Fruit fly (Drosophila melanogaster): Measurements from ENCODE around the gene RhoGAP71E.
A peak's percentile ranks its signal among the peaks of the same experiment; 100 is the strongest.

The RhoGAP71E gene

DNA sequence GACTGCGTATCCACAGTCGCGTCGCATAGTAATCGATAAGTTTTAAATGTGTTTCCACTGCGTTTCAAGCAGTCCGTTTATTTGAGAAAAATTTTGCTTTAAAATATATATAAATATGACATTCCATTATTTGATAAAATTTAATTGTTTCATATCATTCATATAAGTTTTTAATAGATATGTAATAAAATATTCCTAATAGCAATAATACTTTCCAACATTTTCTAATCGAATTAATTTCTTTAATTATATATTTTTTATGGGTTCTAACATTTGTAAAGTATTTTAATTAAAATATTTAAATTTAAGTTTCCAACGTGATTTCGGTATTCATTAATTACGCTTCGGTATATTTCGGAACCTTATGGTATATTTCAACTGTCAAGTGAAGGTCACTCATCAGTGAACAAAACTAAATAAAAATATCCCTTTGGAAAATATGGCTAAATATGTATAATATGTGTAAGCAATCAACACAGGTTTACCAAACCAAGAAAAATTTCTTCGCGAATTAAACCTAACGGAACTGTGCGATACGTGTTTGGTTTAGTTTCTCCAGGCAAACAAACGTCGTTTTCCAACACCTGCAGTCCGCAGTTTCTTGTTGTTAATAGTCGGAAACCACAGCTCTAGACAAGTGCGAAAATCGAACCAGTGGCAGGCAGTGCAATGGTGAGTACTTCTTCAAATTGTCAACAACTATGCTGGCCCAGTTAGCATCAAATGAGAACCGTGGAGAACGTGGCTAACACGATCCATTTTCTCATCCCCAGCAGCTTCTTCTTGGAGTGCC lies 25.4 kb upstream of the RhoGAP71E start, which contains the start of the genes CG7739 and SCCRO (continued):
- peak; percentile 75 for TF ChIP-seq CG7839 (tag; optimal IDR thresholded peaks at IDR 0.05)
- no peak for TF ChIP-seq jing (GFP tag; optimal IDR thresholded peaks at IDR 0.05)
- TF ChIP-seq zen (tag; optimal IDR thresholded peaks at IDR 0.05), result peak; percentile 54
- TF ChIP-seq Dref (GFP tag; IDR thresholded peaks at IDR 0.05), result peak; percentile 83
- TF ChIP-seq NC2β (GFP tag; optimal IDR thresholded peaks at IDR 0.05), result peak; percentile 32
- TF ChIP-seq ro (GFP tag; IDR thresholded peaks at IDR 0.05), result no peak
- peak; percentile 50 for TF ChIP-seq dmrt11E (tag; optimal IDR thresholded peaks at IDR 0.05)
- peak; percentile 65 for TF ChIP-seq gsb-n (tag; optimal IDR thresholded peaks at IDR 0.05)
- TF ChIP-seq cas (GFP tag; IDR thresholded peaks at IDR 0.05), result peak; percentile 78
- TF ChIP-seq CG8359 (GFP tag; optimal IDR thresholded peaks at IDR 0.05; ENCODE audit: borderline replicate concordance), result no peak
- TF ChIP-seq Ssrp (tag; optimal IDR thresholded peaks at IDR 0.05), result peak; percentile 61
- TF ChIP-seq CG5180 (GFP tag; optimal IDR thresholded peaks at IDR 0.05), result no peak
- TF ChIP-seq CG11504 (tag; optimal IDR thresholded peaks at IDR 0.05), result no peak
- TF ChIP-seq Dad (GFP tag; optimal IDR thresholded peaks at IDR 0.05), result peak; percentile 19
- peak; percentile 77 for TF ChIP-seq Rfx (GFP tag; IDR thresholded peaks at IDR 0.05)
- peak; percentile 66 for TF ChIP-seq ttk (GFP tag; IDR thresholded peaks at IDR 0.05)
- no peak for TF ChIP-seq Lim3 (GFP tag; IDR thresholded peaks at IDR 0.05)
- TF ChIP-seq CG13296 (GFP tag; optimal IDR thresholded peaks at IDR 0.05), result peak; percentile 51
- TF ChIP-seq CG14050 (GFP tag; IDR thresholded peaks at IDR 0.05), result peak; percentile 28; the same call in 1 of the 3 replicates
- no peak for TF ChIP-seq CG17568 (GFP tag; optimal IDR thresholded peaks at IDR 0.05)
- peak; percentile 70 for TF ChIP-seq CG10366 (GFP tag; IDR thresholded peaks at IDR 0.05)
- TF ChIP-seq Max (GFP tag; optimal IDR thresholded peaks at IDR 0.05), result peak; percentile 18
- TF ChIP-seq CG11723 (GFP tag; optimal IDR thresholded peaks at IDR 0.05), result no peak
- TF ChIP-seq p53 (GFP tag; optimal IDR thresholded peaks at IDR 0.05), result no peak
- TF ChIP-seq CG2129 (GFP tag; IDR thresholded peaks at IDR 0.05; ENCODE audit: partially characterized antibody), result no peak
- TF ChIP-seq disco-r (GFP tag; optimal IDR thresholded peaks at IDR 0.05), result no peak
- no peak for TF ChIP-seq trh (GFP tag; optimal IDR thresholded peaks at IDR 0.05)
- no peak for TF ChIP-seq CG1832 (GFP tag; optimal IDR thresholded peaks at IDR 0.05)
- peak; percentile 2 for TF ChIP-seq gro (GFP tag; optimal IDR thresholded peaks at IDR 0.05)
- TF ChIP-seq nmo (GFP tag; optimal IDR thresholded peaks at IDR 0.05), result peak; percentile 65
- no peak for TF ChIP-seq nerfin-2 (GFP tag; IDR thresholded peaks at IDR 0.05; ENCODE audit: partially characterized antibody)
- TF ChIP-seq gcm (GFP tag; optimal IDR thresholded peaks at IDR 0.05), result peak; percentile 10
- TF ChIP-seq sens (GFP tag), result peak; percentile 58
- TF ChIP-seq CG30403 (GFP tag; optimal IDR thresholded peaks at IDR 0.05), result peak; percentile 71
- peak; percentile 10; the same call in 1 of the 2 replicates for TF ChIP-seq Ravus (GFP tag; IDR thresholded peaks at IDR 0.05)
- TF ChIP-seq CG13775 (GFP tag; optimal IDR thresholded peaks at IDR 0.05), result peak; percentile 33
- peak; percentile 77 for TF ChIP-seq Fer3 (tag; optimal IDR thresholded peaks at IDR 0.05)
- peak; percentile 66 for TF ChIP-seq gfzf (GFP tag; optimal IDR thresholded peaks at IDR 0.05)
- no peak for TF ChIP-seq dimm (GFP tag; IDR thresholded peaks at IDR 0.05)
- peak; percentile 36 for TF ChIP-seq corto (GFP tag; optimal IDR thresholded peaks at IDR 0.05)
- TF ChIP-seq Doc2 (GFP tag; IDR thresholded peaks at IDR 0.05), result no peak
- no peak for TF ChIP-seq CG3065 (GFP tag; optimal IDR thresholded peaks at IDR 0.05)
- TF ChIP-seq btn (GFP tag; optimal IDR thresholded peaks at IDR 0.05), result no peak
- peak; percentile 73; the same call in 1 of the 2 replicates for TF ChIP-seq ranshi (GFP tag; IDR thresholded peaks at IDR 0.05)
- no peak for TF ChIP-seq Meics (GFP tag; optimal IDR thresholded peaks at IDR 0.05)
- peak; percentile 72; the same call in 2 of the 3 replicates for TF ChIP-seq CG34422 (GFP tag; IDR thresholded peaks at IDR 0.05)
- no peak for TF ChIP-seq ac (GFP tag; optimal IDR thresholded peaks at IDR 0.05)
- peak; percentile 59 for TF ChIP-seq CG31224 (GFP tag; IDR thresholded peaks at IDR 0.05)
- no peak for TF ChIP-seq Hmx (GFP tag; optimal IDR thresholded peaks at IDR 0.05)

Measured in whole organism, embryonic.